Fruit fly (Drosophila melanogaster) whole organism, pupa: Measurements from ENCODE around the gene CG1529.

ENCODE experiments used
- CG10348 ChIP-seq: fragments of 200-800 bp; sonication (Bioruptor generic); IDR thresholded peaks from 2 replicates; pipeline ENCODE4 v1.3.6; 2022; ENCODE audit warnings: missing biosample characterization, missing genetic modification characterization
- CG12605 ChIP-seq: fragments of 200-800 bp; sonication (Bioruptor generic); IDR thresholded peaks from 2 replicates; pipeline ENCODE4 v1.3.6; 2022; ENCODE audit warnings: missing biosample characterization, missing genetic modification characterization
- CG13204 ChIP-seq: fragments of 200-800 bp; sonication (Bioruptor generic); optimal IDR thresholded peaks from 2 replicates; lab custom pipeline; 2018; ENCODE audit warnings: missing biosample characterization, mild to moderate bottlenecking, missing genetic modification characterization, moderate library complexity
- CG14655 ChIP-seq: fragments of 200-800 bp; sonication (Bioruptor generic); optimal IDR thresholded peaks from 3 replicates; lab custom pipeline; 2017; ENCODE audit warnings: mild to moderate bottlenecking, missing biosample characterization, missing genetic modification reagents, missing genetic modification characterization
- CG15710 ChIP-seq: fragments of 200-800 bp; sonication (Bioruptor generic); optimal IDR thresholded peaks from 2 replicates; lab custom pipeline; 2018; ENCODE audit warnings: missing biosample characterization, mild to moderate bottlenecking, missing genetic modification characterization, moderate library complexity
- CG17806 ChIP-seq: fragments of 200-800 bp; sonication (Bioruptor generic); optimal IDR thresholded peaks from 2 replicates; lab custom pipeline; 2018; ENCODE audit warnings: missing biosample characterization, mild to moderate bottlenecking, missing genetic modification characterization, moderate library complexity
- CG32121 ChIP-seq: fragments of 200-800 bp; sonication (Bioruptor generic); IDR thresholded peaks from 2 replicates; pipeline ENCODE4 v1.3.6; 2022; ENCODE audit warnings: missing biosample characterization, missing genetic modification characterization
- CG34367 ChIP-seq: fragments of 200-800 bp; sonication (Bioruptor generic); optimal IDR thresholded peaks from 2 replicates; lab custom pipeline; 2018; ENCODE audit warnings: missing biosample characterization, mild to moderate bottlenecking, missing genetic modification characterization
- CG4496 ChIP-seq: fragments of 200-800 bp; sonication (Bioruptor generic); IDR thresholded peaks from 3 replicates; pipeline ENCODE4 v1.3.6; 2022; ENCODE audit warnings: missing biosample characterization, missing genetic modification characterization
- CG8159 ChIP-seq: fragments of 200-800 bp; sonication (Bioruptor generic); optimal IDR thresholded peaks from 3 replicates; lab custom pipeline; 2018; ENCODE audit warnings: missing biosample characterization, mild to moderate bottlenecking, missing genetic modification characterization, moderate library complexity
- CG8301 ChIP-seq: fragments of 200-800 bp; sonication (Bioruptor generic); optimal IDR thresholded peaks from 2 replicates; lab custom pipeline; 2018; ENCODE audit warnings: missing biosample characterization, mild to moderate bottlenecking, missing genetic modification characterization
- CG9948 ChIP-seq: fragments of 200-800 bp; sonication (Bioruptor generic); optimal IDR thresholded peaks from 2 replicates; lab custom pipeline; 2018; ENCODE audit warnings: missing biosample characterization, mild to moderate bottlenecking, missing genetic modification characterization, moderate library complexity
- D1 ChIP-seq: fragments of 200-800 bp; sonication (Bioruptor generic); optimal IDR thresholded peaks from 2 replicates; lab custom pipeline; 2018; ENCODE audit warnings: missing biosample characterization, mild to moderate bottlenecking, missing genetic modification characterization, moderate library complexity
- EcR ChIP-seq: fragments of 200-800 bp; sonication (Bioruptor generic); optimal IDR thresholded peaks from 3 replicates; lab custom pipeline; 2019; ENCODE audit warnings: missing biosample characterization, missing genetic modification characterization, mild to moderate bottlenecking, moderate library complexity, missing genetic modification reagents
- Ets98B ChIP-seq: fragments of 200-800 bp; sonication (Bioruptor generic); IDR thresholded peaks from 2 replicates; pipeline ENCODE4 v1.3.6; 2022; ENCODE audit warnings: missing biosample characterization, missing genetic modification characterization
- Pif1A ChIP-seq: fragments of 200-800 bp; sonication (Bioruptor generic); optimal IDR thresholded peaks from 3 replicates; lab custom pipeline; 2016; ENCODE audit warnings: missing biosample characterization, missing genetic modification characterization
- Pif1B ChIP-seq: fragments of 200-800 bp; sonication (Bioruptor generic); optimal IDR thresholded peaks from 3 replicates; lab custom pipeline; 2016; ENCODE audit warnings: missing biosample characterization, missing genetic modification characterization
- Snoo ChIP-seq: fragments of 200-800 bp; sonication (Bioruptor generic); optimal IDR thresholded peaks from 3 replicates; lab custom pipeline; 2017; ENCODE audit warnings: missing biosample characterization, mild to moderate bottlenecking, missing genetic modification characterization, inconsistent platforms
- fd96Ca ChIP-seq: fragments of 200-800 bp; sonication (Bioruptor generic); IDR thresholded peaks from 3 replicates; pipeline ENCODE4 v1.3.6; 2022; ENCODE audit warnings: missing biosample characterization, missing genetic modification characterization
- gl ChIP-seq: fragments of 200-800 bp; sonication (Bioruptor generic); optimal IDR thresholded peaks from 2 replicates; lab custom pipeline; 2018; ENCODE audit warnings: missing biosample characterization, mild to moderate bottlenecking, missing genetic modification characterization
- rn ChIP-seq: fragments of 200-800 bp; sonication (Bioruptor generic); IDR thresholded peaks from 2 replicates; pipeline ENCODE4 v1.3.6; 2022; ENCODE audit warnings: missing biosample characterization, missing genetic modification characterization

CG1529 gene

dm6 chrX:21040505-21040904 is 8.8 kb upstream of the CG1529 start, which contains the start of gene CG15449:
CG15449 (minus strand) TSS chrX:21040605.
- TF ChIP-seq CG4496 (GFP tag; lab: Robert Waterston, UW), result no peak
- no peak for TF ChIP-seq CG10348 (GFP tag; lab: Robert Waterston, UW)

dm6 chrX:21035938-21036324 is 4.2 kb upstream of the CG1529 start:
- TF ChIP-seq Snoo (tag; lab: Kevin White, UChicago), result no peak
- TF ChIP-seq CG9948, result peak; percentile 10
- peak; percentile 34 for TF ChIP-seq D1 (tag; lab: Kevin White, UChicago)
- TF ChIP-seq Pif1A, result no peak
- peak; percentile 14 for TF ChIP-seq CG8159 (tag; lab: Kevin White, UChicago)
- peak; percentile 14; the same call in 1 of the 2 replicates for TF ChIP-seq Ets98B

dm6 chrX:21035208-21035937 is 3.6 kb upstream of the CG1529 start, which contains the start of gene Ntf-2:
Ntf-2 (plus strand) TSS chrX:21035469.
- TF ChIP-seq D1 (tag; lab: Kevin White, UChicago) (no peak), CG32121 (GFP tag; lab: Robert Waterston, UW) (no peak), EcR (GFP tag; lab: Kevin White, UChicago) (peak; percentile 43)

dm6 chrX:21034638-21035037 is 2.9 kb upstream of the CG1529 start:
- TF ChIP-seq CG10348 (GFP tag; lab: Robert Waterston, UW), result no peak
- no peak for TF ChIP-seq fd96Ca (GFP tag; lab: Robert Waterston, UW)
- TF ChIP-seq CG9948, result no peak
- TF ChIP-seq CG8159 (tag; lab: Kevin White, UChicago), result no peak
- no peak for TF ChIP-seq EcR (GFP tag; lab: Kevin White, UChicago)
- TF ChIP-seq CG15710 (tag; lab: Kevin White, UChicago), result no peak
- TF ChIP-seq Snoo (tag; lab: Kevin White, UChicago), result no peak
- no peak for TF ChIP-seq rn (GFP tag; lab: Robert Waterston, UW)
- no peak for TF ChIP-seq Pif1B (GFP tag; lab: Kevin White, UChicago)
- TF ChIP-seq CG13204 (GFP tag; lab: Kevin White, UChicago), result no peak
- no peak for TF ChIP-seq CG4496 (GFP tag; lab: Robert Waterston, UW)
- TF ChIP-seq CG34367 (tag; lab: Kevin White, UChicago), result no peak
- TF ChIP-seq CG14655 (GFP tag; lab: Kevin White, UChicago), result no peak
- TF ChIP-seq D1 (tag; lab: Kevin White, UChicago), result no peak
- TF ChIP-seq, all 21 proteins: peak for 0

dm6 chrX:21027929-21028575 is 3.7 kb downstream of the CG1529 start, which contains the start of gene CG1532:
CG1532 (minus strand) TSS chrX:21028361.
- TF ChIP-seq CG4496 (GFP tag; lab: Robert Waterston, UW), result no peak
- TF ChIP-seq CG10348 (GFP tag; lab: Robert Waterston, UW), result no peak
- peak; percentile 30 for TF ChIP-seq EcR (GFP tag; lab: Kevin White, UChicago)
- TF ChIP-seq Ets98B, result peak; percentile 6; the same call in 1 of the 2 replicates
- TF ChIP-seq Pif1A, result peak; percentile 40
- TF ChIP-seq CG32121 (GFP tag; lab: Robert Waterston, UW), result 0 out of 2 replicates have a peak, but pooled peaks have one; percentile 25

dm6 chrX:21025788-21026187 is 6.0 kb downstream of the CG1529 start, which contains the start of gene r-cup:
r-cup (minus strand) TSS chrX:21025888.
- no peak for TF ChIP-seq CG4496 (GFP tag; lab: Robert Waterston, UW)
- TF ChIP-seq CG14655 (GFP tag; lab: Kevin White, UChicago), result no peak
- no peak for TF ChIP-seq CG9948
- no peak for TF ChIP-seq Pif1A
- TF ChIP-seq CG32121 (GFP tag; lab: Robert Waterston, UW), result no peak
- no peak for TF ChIP-seq CG17806 (tag; lab: Kevin White, UChicago)
- TF ChIP-seq CG34367 (tag; lab: Kevin White, UChicago), result no peak
- no peak for TF ChIP-seq CG12605 (GFP tag; lab: Robert Waterston, UW)
- TF ChIP-seq Snoo (tag; lab: Kevin White, UChicago), result no peak
- TF ChIP-seq gl (tag; lab: Kevin White, UChicago), result no peak
- TF ChIP-seq Pif1B (GFP tag; lab: Kevin White, UChicago), result no peak
- no peak for TF ChIP-seq CG8159 (tag; lab: Kevin White, UChicago)
- no peak for TF ChIP-seq Ets98B
- no peak for TF ChIP-seq CG10348 (GFP tag; lab: Robert Waterston, UW)
- no peak for TF ChIP-seq EcR (GFP tag; lab: Kevin White, UChicago)
- no peak for TF ChIP-seq fd96Ca (GFP tag; lab: Robert Waterston, UW)

dm6 chrX:21017568-21017967 is 14.2 kb downstream of the CG1529 start:
- TF ChIP-seq CG32121 (GFP tag; lab: Robert Waterston, UW), result no peak
- no peak for TF ChIP-seq gl (tag; lab: Kevin White, UChicago)
- no peak for TF ChIP-seq CG8301 (tag; lab: Kevin White, UChicago)
- no peak for TF ChIP-seq EcR (GFP tag; lab: Kevin White, UChicago)
- no peak for TF ChIP-seq rn (GFP tag; lab: Robert Waterston, UW)
- TF ChIP-seq CG10348 (GFP tag; lab: Robert Waterston, UW), result no peak
- no peak for TF ChIP-seq CG34367 (tag; lab: Kevin White, UChicago)
- no peak for TF ChIP-seq CG9948
- no peak for TF ChIP-seq D1 (tag; lab: Kevin White, UChicago)
- TF ChIP-seq CG8159 (tag; lab: Kevin White, UChicago), result no peak
- TF ChIP-seq CG14655 (GFP tag; lab: Kevin White, UChicago), result no peak
- no peak for TF ChIP-seq CG4496 (GFP tag; lab: Robert Waterston, UW)
- TF ChIP-seq Snoo (tag; lab: Kevin White, UChicago), result no peak
- no peak for TF ChIP-seq CG15710 (tag; lab: Kevin White, UChicago)
- no peak for TF ChIP-seq CG13204 (GFP tag; lab: Kevin White, UChicago)
